Worm (Caenorhabditis elegans) whole organism, L3 larva: ENCODE measurements around the gene gpa-6.
A peak's percentile ranks its signal among the peaks of the same experiment; 100 is the strongest.

ENCODE experiments used
- ZK546.5 ChIP-seq: sonication (generic microtip); optimal IDR thresholded peaks from 2 replicates; lab custom pipeline; 2017; ENCODE audit warnings: missing biosample characterization, missing genetic modification characterization
- ceh-16 ChIP-seq: sonication (generic microtip); optimal IDR thresholded peaks from 2 replicates; lab custom pipeline; 2017; ENCODE audit warnings: missing biosample characterization, missing genetic modification characterization
- ceh-28 ChIP-seq: fragments of 150-350 bp; optimal IDR thresholded peaks from 2 replicates; lab custom pipeline; 2014; ENCODE audit warnings: missing biosample characterization, missing genetic modification reagents, missing genetic modification characterization
- ceh-82 ChIP-seq: fragments of 150-350 bp; optimal IDR thresholded peaks from 2 replicates; lab custom pipeline; 2014; ENCODE audit warnings: missing biosample characterization, missing genetic modification characterization
- daf-12 ChIP-seq: fragments of 150-350 bp; optimal IDR thresholded peaks from 2 replicates; lab custom pipeline; 2014; ENCODE audit warnings: missing biosample characterization, missing genetic modification reagents, missing genetic modification characterization
- egl-27 ChIP-seq: sonication (generic microtip); optimal IDR thresholded peaks from 4 replicates; lab custom pipeline; 2017; ENCODE audit warnings: missing biosample characterization, missing genetic modification reagents, missing genetic modification characterization
- egl-5 ChIP-seq: fragments of 150-350 bp; optimal IDR thresholded peaks from 2 replicates; lab custom pipeline; 2017; ENCODE audit warnings: missing biosample characterization, missing genetic modification reagents, missing genetic modification characterization, inconsistent platforms
- elt-1 ChIP-seq: fragments of 150-350 bp; optimal IDR thresholded peaks from 2 replicates; lab custom pipeline; 2014; ENCODE audit warnings: missing biosample characterization, missing genetic modification characterization
- elt-2 ChIP-seq: sonication (generic microtip); optimal IDR thresholded peaks from 2 replicates; lab custom pipeline; 2016; ENCODE audit warnings: missing genetic modification reagents, mild to moderate bottlenecking, missing genetic modification characterization, missing compliant biosample characterization
- elt-3 ChIP-seq, 3 experiments: fragments of 150-350 bp in 1 of 3; sonication (generic microtip) in 2 of 3; optimal IDR thresholded peaks; 2 replicates in 2 of 3; 4 replicates in 1 of 3; lab custom pipeline; 2014 to 2017; ENCODE audit warnings: missing biosample characterization in 3 of 3, missing genetic modification characterization in 3 of 3
- eor-1 ChIP-seq, 2 experiments: fragments of 150-350 bp; optimal IDR thresholded peaks; 2 replicates each; lab custom pipeline; 2014 to 2018; ENCODE audit warnings: missing biosample characterization in 2 of 2, missing genetic modification characterization in 2 of 2
- fkh-10 ChIP-seq: sonication (generic microtip); optimal IDR thresholded peaks from 2 replicates; lab custom pipeline; 2017; ENCODE audit warnings: missing biosample characterization, missing genetic modification reagents, missing genetic modification characterization
- fkh-2 ChIP-seq: fragments of 150-350 bp; optimal IDR thresholded peaks from 2 replicates; lab custom pipeline; 2014; ENCODE audit warnings: missing biosample characterization, missing genetic modification reagents, missing genetic modification characterization
- fos-1 ChIP-seq: fragments of 150-350 bp; optimal IDR thresholded peaks from 2 replicates; lab custom pipeline; 2014; ENCODE audit warnings: missing biosample characterization, missing genetic modification characterization
- hmg-11 ChIP-seq: sonication (generic microtip); optimal IDR thresholded peaks from 2 replicates; lab custom pipeline; 2016; ENCODE audit warnings: missing genetic modification characterization, missing compliant biosample characterization
- jun-1 ChIP-seq: fragments of 150-350 bp; optimal IDR thresholded peaks from 2 replicates; lab custom pipeline; 2014; ENCODE audit warnings: missing biosample characterization, missing genetic modification reagents, missing genetic modification characterization
- lin-39 ChIP-seq: fragments of 150-350 bp; optimal IDR thresholded peaks from 2 replicates; lab custom pipeline; 2018; ENCODE audit warnings: missing biosample characterization, missing genetic modification reagents, missing genetic modification characterization
- lsy-12 ChIP-seq: sonication (generic microtip); optimal IDR thresholded peaks from 2 replicates; lab custom pipeline; 2016; ENCODE audit warnings: mild to moderate bottlenecking, missing genetic modification characterization, missing compliant biosample characterization
- mdl-1 ChIP-seq: fragments of 150-350 bp; optimal IDR thresholded peaks from 2 replicates; lab custom pipeline; 2014; ENCODE audit warnings: missing biosample characterization, missing genetic modification characterization
- nfya-1 ChIP-seq: sonication (generic microtip); optimal IDR thresholded peaks from 2 replicates; lab custom pipeline; 2017; ENCODE audit warnings: missing genetic modification characterization, mild to moderate bottlenecking, missing compliant biosample characterization, antibody characterized with exemption, moderate library complexity; ENCODE audit not compliant: insufficient read depth
- nhr-12 ChIP-seq: fragments of 150-350 bp; optimal IDR thresholded peaks from 2 replicates; lab custom pipeline; 2014; ENCODE audit warnings: missing biosample characterization, missing genetic modification characterization
- nhr-23 ChIP-seq: fragments of 150-350 bp; optimal IDR thresholded peaks from 2 replicates; lab custom pipeline; 2014; ENCODE audit warnings: missing biosample characterization, missing genetic modification reagents, missing genetic modification characterization
- nhr-237 ChIP-seq: fragments of 150-350 bp; optimal IDR thresholded peaks from 2 replicates; lab custom pipeline; 2014; ENCODE audit warnings: missing biosample characterization, missing genetic modification characterization
- nhr-25 ChIP-seq: sonication (generic microtip); optimal IDR thresholded peaks from 2 replicates; lab custom pipeline; 2017; ENCODE audit warnings: missing biosample characterization, missing genetic modification characterization
- nhr-28 ChIP-seq: fragments of 150-350 bp; optimal IDR thresholded peaks from 2 replicates; lab custom pipeline; 2014; ENCODE audit warnings: missing biosample characterization, missing genetic modification characterization
- nhr-43 ChIP-seq: sonication (generic microtip); optimal IDR thresholded peaks from 2 replicates; lab custom pipeline; 2016; ENCODE audit warnings: mild to moderate bottlenecking, missing genetic modification characterization, missing compliant biosample characterization; ENCODE audit not compliant: poor library complexity, severe bottlenecking
- nhr-67 ChIP-seq: fragments of 150-350 bp; optimal IDR thresholded peaks from 2 replicates; lab custom pipeline; 2014; ENCODE audit warnings: missing biosample characterization, missing genetic modification characterization
- nhr-76 ChIP-seq: fragments of 150-350 bp; sonication (generic microtip); optimal IDR thresholded peaks from 5 replicates; lab custom pipeline; 2014; ENCODE audit warnings: missing biosample characterization, missing genetic modification characterization
- nhr-77 ChIP-seq: fragments of 150-350 bp; optimal IDR thresholded peaks from 2 replicates; lab custom pipeline; 2014; ENCODE audit warnings: missing biosample characterization, missing genetic modification characterization
- pha-4 ChIP-seq: fragments of 150-350 bp; optimal IDR thresholded peaks from 2 replicates; lab custom pipeline; 2014; ENCODE audit warnings: missing biosample characterization, missing genetic modification reagents, missing genetic modification characterization
- pqm-1 ChIP-seq: fragments of 150-350 bp; optimal IDR thresholded peaks from 2 replicates; lab custom pipeline; 2017; ENCODE audit warnings: missing biosample characterization, missing genetic modification characterization, inconsistent platforms
- skn-1 ChIP-seq: fragments of 150-350 bp; optimal IDR thresholded peaks from 2 replicates; lab custom pipeline; 2014; ENCODE audit warnings: missing biosample characterization, missing genetic modification characterization
- unc-62 ChIP-seq: fragments of 150-350 bp; sonication (generic microtip); optimal IDR thresholded peaks from 4 replicates; lab custom pipeline; 2014; ENCODE audit warnings: missing biosample characterization, missing genetic modification reagents, missing genetic modification characterization
- ztf-4 ChIP-seq: fragments of 150-350 bp; optimal IDR thresholded peaks from 2 replicates; lab custom pipeline; 2014; ENCODE audit warnings: missing biosample characterization, missing genetic modification characterization

Gene gpa-6

DNA sequence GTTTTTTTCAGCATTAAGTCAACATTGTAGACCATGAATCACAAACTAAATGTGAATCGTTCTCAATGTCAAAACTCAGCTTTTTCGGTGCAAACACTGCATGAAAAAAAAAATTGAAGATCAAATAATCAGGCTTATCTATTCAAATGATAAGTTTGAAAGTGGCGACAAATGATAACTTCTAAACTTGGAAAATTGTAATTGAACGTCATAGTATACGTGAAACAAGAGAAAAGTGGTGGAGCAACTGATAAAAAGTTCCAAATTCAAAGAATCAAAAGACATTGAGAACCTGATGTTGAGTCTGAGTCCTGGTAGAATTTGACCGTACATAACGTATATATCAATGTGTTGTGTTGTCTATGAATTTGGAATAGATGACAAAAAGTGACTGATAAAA is 27.8 kb upstream of the gpa-6 start:
- TF ChIP-seq elt-2 (tag; lab: Kevin White, UChicago) (peak; percentile 90), pqm-1 (peak; percentile 51), nhr-77 (tag; lab: Kevin White, UChicago) (no peak)
- TF ChIP-seq, all 47 proteins: peak for 2

DNA sequence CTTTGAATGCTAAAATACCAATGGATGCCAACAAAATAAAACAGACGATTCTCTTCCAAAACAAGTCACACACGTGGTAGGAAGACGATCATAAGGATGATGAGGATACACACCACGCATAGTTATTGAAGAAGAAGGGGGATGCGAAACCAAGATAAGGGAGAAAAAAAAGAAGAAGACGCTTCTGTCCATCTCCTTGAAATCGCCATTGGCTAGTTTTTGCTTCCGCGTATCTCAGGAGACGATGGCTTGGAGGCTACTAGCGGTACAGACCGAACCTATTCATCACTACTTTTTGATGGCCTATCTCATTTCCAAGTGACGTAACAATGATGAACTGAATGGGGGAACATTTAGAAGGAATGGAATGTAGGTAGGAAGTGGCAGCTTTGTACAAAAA is 26.7 kb upstream of the gpa-6 start:
- TF ChIP-seq fkh-10 (GFP tag; lab: Kevin White, UChicago) (no peak), lsy-12 (peak; percentile 48), ceh-82 (tag; lab: Kevin White, UChicago) (no peak), nhr-43 (peak; percentile 48), elt-1 (tag; lab: Kevin White, UChicago) (peak; percentile 71), nhr-25 (tag; lab: Kevin White, UChicago) (peak; percentile 28), nhr-28 (no peak), lin-39 (tag; lab: Kevin White, UChicago) (no peak), nfya-1 (peak; percentile 7), ceh-16 (no peak), nhr-23 (tag; lab: Kevin White, UChicago) (peak; percentile 53)

DNA sequence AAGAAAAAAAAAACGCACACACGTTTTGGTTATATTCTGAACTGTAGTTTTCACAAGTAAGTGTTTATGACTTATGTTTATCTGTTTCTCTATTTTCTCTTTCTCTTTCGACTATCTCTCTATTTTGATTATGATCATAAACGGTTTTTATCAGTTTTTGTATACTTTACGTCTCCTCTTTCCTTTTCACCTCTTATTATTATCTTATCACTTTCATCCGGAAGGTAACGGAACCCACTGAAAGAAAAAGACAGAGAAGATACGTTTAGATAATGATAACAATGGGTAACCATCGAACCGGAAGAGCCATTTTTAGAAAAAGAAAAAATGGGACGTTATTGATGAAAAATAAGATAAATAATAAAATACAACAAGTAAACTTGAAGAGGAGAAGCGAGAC is 25.3 kb upstream of the gpa-6 start:
- peak; percentile 90 for TF ChIP-seq jun-1 (tag; lab: Kevin White, UChicago)
- peak in 2 of 3 experiments; percentile 66 to 91 for TF ChIP-seq elt-3 (tag; optimal IDR thresholded peaks at IDR 0.05; lab: Kevin White, UChicago)
- no peak for TF ChIP-seq mdl-1 (tag; lab: Kevin White, UChicago)
- peak; percentile 74 for TF ChIP-seq pha-4 (tag; lab: Kevin White, UChicago)
- peak; percentile 45 for TF ChIP-seq ceh-28 (tag; lab: Kevin White, UChicago)
- TF ChIP-seq elt-2 (tag; lab: Kevin White, UChicago), result peak; percentile 99
- peak; percentile 40 for TF ChIP-seq nhr-23 (tag; lab: Kevin White, UChicago)
- no peak for TF ChIP-seq ceh-16
- peak; percentile 58 for TF ChIP-seq fos-1 (tag; lab: Kevin White, UChicago)
- TF ChIP-seq pqm-1, result peak; percentile 98
- TF ChIP-seq, all 47 proteins: peak for 8

DNA sequence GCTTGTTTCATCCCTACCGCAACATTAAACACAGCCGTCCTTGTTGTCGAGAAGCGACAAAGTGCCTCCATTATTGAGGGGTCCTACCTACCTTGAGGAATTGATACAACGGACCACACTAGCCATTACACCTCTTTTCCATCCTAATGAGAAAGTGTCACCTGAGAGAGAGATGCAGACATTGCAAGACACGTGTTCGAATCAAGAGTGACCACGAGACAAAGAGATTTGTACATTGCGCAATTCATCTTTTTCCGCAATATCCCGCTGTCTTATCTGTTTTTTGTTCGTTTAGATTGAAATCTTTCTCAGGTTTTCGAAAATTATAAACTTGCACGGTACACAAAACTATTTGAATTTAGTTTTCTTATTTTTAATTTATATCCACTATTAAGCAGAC is 21.9 kb upstream of the gpa-6 start:
- TF ChIP-seq daf-12 (tag; lab: Kevin White, UChicago) (no peak), elt-3 (tag; optimal IDR thresholded peaks at IDR 0.05; lab: Kevin White, UChicago) (no peak), nhr-237 (no peak), ceh-82 (tag; lab: Kevin White, UChicago) (no peak), nhr-76 (tag; lab: Kevin White, UChicago) (no peak), ztf-4 (tag; lab: Kevin White, UChicago) (no peak), egl-5 (peak; percentile 32), lin-39 (tag; lab: Kevin White, UChicago) (peak; percentile 87), mdl-1 (tag; lab: Kevin White, UChicago) (peak; percentile 40), nhr-43 (peak; percentile 21), egl-27 (no peak), fkh-10 (GFP tag; lab: Kevin White, UChicago) (no peak), unc-62 (GFP tag; lab: Kevin White, UChicago) (no peak), nfya-1 (peak; percentile 44), ceh-16 (no peak), pha-4 (tag; lab: Kevin White, UChicago) (no peak), nhr-23 (tag; lab: Kevin White, UChicago) (peak; percentile 18), hmg-11 (tag; lab: Kevin White, UChicago) (no peak), elt-2 (tag; lab: Kevin White, UChicago) (no peak), elt-1 (tag; lab: Kevin White, UChicago) (peak; percentile 73), ZK546.5 (no peak), nhr-77 (tag; lab: Kevin White, UChicago) (no peak), eor-1 (tag; optimal IDR thresholded peaks at IDR 0.05; lab: Kevin White, UChicago) (no peak), nhr-25 (tag; lab: Kevin White, UChicago) (peak; percentile 15)
- TF ChIP-seq, all 47 proteins: peak for 8

DNA sequence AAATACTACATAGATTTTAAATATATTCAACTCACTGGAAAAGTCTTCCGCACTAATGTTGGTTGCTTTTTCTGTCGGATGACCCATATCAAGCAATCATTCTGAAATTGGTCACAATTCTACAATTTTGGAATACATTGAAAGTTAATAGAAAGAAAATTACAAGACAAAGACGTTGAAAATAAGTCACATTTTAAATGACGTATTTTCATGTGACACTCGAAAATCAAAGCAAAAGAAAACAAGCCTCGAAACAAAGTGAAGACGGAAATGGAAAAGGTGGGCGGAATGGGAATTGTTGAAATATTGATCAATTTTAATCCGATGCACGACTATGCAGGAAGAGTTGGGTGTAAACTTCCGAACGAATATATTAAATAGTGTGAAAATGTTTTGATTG is 21.0 kb upstream of the gpa-6 start, which contains the start of gene mob-2:
Gene mob-2 (minus strand): TSS at position 101 of the 400 bp plus-strand sequence.
- no peak for TF ChIP-seq nhr-12 (tag; lab: Kevin White, UChicago)

DNA sequence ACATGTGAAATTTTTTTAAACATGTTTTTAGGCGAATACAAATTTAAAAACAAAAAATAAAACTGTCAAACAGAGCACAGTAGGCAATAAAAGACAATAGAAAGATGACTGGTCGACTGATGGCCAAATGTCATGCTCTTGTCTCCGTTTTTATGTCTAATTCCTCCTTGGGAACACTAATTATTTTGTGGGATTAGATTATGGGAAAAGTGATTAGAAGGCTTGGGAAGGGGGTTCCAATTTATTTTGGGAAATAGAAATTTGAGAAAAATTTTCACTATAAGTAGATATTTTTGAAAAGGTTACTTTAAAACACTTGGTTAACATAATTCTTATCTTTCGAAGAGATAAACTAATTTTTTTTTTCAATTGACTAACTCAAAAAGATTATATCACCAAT is 20.2 kb upstream of the gpa-6 start:
- TF ChIP-seq nhr-67 (tag; lab: Kevin White, UChicago), result no peak
- TF ChIP-seq fkh-2 (tag; lab: Kevin White, UChicago), result no peak
- no peak for TF ChIP-seq skn-1
